Fruit fly (Drosophila melanogaster) whole organism, prepupa: ENCODE data around the gene jim.

Experiments
- CG10669 ChIP-seq: fragments of 200-800 bp; sonication (Bioruptor generic); optimal IDR thresholded peaks from 3 replicates; lab custom pipeline; 2018; ENCODE audit warnings: missing biosample characterization, mild to moderate bottlenecking, missing genetic modification characterization, moderate library complexity
- CG11762 ChIP-seq: fragments of 200-800 bp; sonication (Bioruptor generic); optimal IDR thresholded peaks from 3 replicates; lab custom pipeline; 2016; ENCODE audit warnings: missing biosample characterization, missing genetic modification characterization; ENCODE audit not compliant: insufficient read depth
- CG15336 ChIP-seq: fragments of 200-800 bp; sonication (Bioruptor generic); IDR thresholded peaks from 2 replicates; pipeline ENCODE4 v1.3.6; 2022; ENCODE audit warnings: missing biosample characterization, missing genetic modification characterization
- CG16779 ChIP-seq: fragments of 200-800 bp; sonication (Bioruptor generic); optimal IDR thresholded peaks from 3 replicates; lab custom pipeline; 2017; ENCODE audit warnings: missing biosample characterization, mild to moderate bottlenecking, missing genetic modification characterization
- CG3032 ChIP-seq: fragments of 200-800 bp; optimal IDR thresholded peaks from 2 replicates; lab custom pipeline; 2019; ENCODE audit warnings: missing biosample characterization, mild to moderate bottlenecking, missing genetic modification characterization, moderate library complexity
- CG31627 ChIP-seq: fragments of 200-800 bp; sonication (Bioruptor generic); optimal IDR thresholded peaks from 3 replicates; lab custom pipeline; 2016; ENCODE audit warnings: missing biosample characterization, missing genetic modification characterization
- CG34406 ChIP-seq: fragments of 200-800 bp; sonication (Bioruptor generic); optimal IDR thresholded peaks from 3 replicates; lab custom pipeline; 2016; ENCODE audit warnings: missing biosample characterization, missing genetic modification characterization
- CG4318 ChIP-seq: fragments of 200-800 bp; sonication (Bioruptor generic); optimal IDR thresholded peaks from 3 replicates; lab custom pipeline; 2017; ENCODE audit warnings: missing biosample characterization, mild to moderate bottlenecking, missing genetic modification characterization
- CG6163 ChIP-seq: fragments of 200-800 bp; sonication (Bioruptor generic); IDR thresholded peaks from 3 replicates; pipeline ENCODE4 v1.3.6; 2022; ENCODE audit warnings: missing biosample characterization, missing genetic modification characterization
- CG6276 ChIP-seq: fragments of 200-800 bp; sonication (Bioruptor generic); optimal IDR thresholded peaks from 2 replicates; lab custom pipeline; 2017; ENCODE audit warnings: missing biosample characterization, mild to moderate bottlenecking, missing genetic modification characterization
- CG6792 ChIP-seq: fragments of 200-800 bp; sonication (Bioruptor generic); optimal IDR thresholded peaks from 3 replicates; lab custom pipeline; 2016; ENCODE audit warnings: missing biosample characterization, missing genetic modification characterization
- CG6808 ChIP-seq: fragments of 200-800 bp; sonication (Bioruptor generic); optimal IDR thresholded peaks from 3 replicates; lab custom pipeline; 2017; ENCODE audit warnings: missing biosample characterization, missing genetic modification characterization, mild to moderate bottlenecking, moderate library complexity, missing genetic modification reagents
- CG6854 ChIP-seq: fragments of 200-800 bp; sonication (Bioruptor generic); optimal IDR thresholded peaks from 2 replicates; lab custom pipeline; 2017; ENCODE audit warnings: missing biosample characterization, mild to moderate bottlenecking, missing genetic modification characterization
- CG7368 ChIP-seq: fragments of 200-800 bp; sonication (Bioruptor generic); optimal IDR thresholded peaks from 3 replicates; lab custom pipeline; 2016; ENCODE audit warnings: missing biosample characterization, missing genetic modification characterization
- CG8119 ChIP-seq: fragments of 200-800 bp; sonication (Bioruptor generic); IDR thresholded peaks from 3 replicates; pipeline ENCODE4 v1.3.6; 2022; ENCODE audit warnings: missing biosample characterization, missing genetic modification characterization
- CG8319 ChIP-seq: fragments of 200-800 bp; sonication (Bioruptor generic); optimal IDR thresholded peaks from 3 replicates; lab custom pipeline; 2016; ENCODE audit warnings: missing biosample characterization, missing genetic modification characterization
- CG8632 ChIP-seq: fragments of 200-800 bp; sonication (Bioruptor generic); optimal IDR thresholded peaks from 3 replicates; lab custom pipeline; 2016; ENCODE audit warnings: missing biosample characterization, missing genetic modification characterization
- CG9139 ChIP-seq: fragments of 200-800 bp; sonication (Bioruptor generic); optimal IDR thresholded peaks from 3 replicates; lab custom pipeline; 2017; ENCODE audit warnings: missing biosample characterization, mild to moderate bottlenecking, missing genetic modification characterization
- Eip75B ChIP-seq: fragments of 200-800 bp; sonication (Bioruptor generic); optimal IDR thresholded peaks from 3 replicates; lab custom pipeline; 2016; ENCODE audit warnings: missing biosample characterization, missing genetic modification characterization
- Eip78C ChIP-seq: fragments of 200-800 bp; sonication (Bioruptor generic); peaks from one replicate; lab custom pipeline; 2016; ENCODE audit warnings: missing biosample characterization, missing genetic modification characterization
- Eip93F ChIP-seq: fragments of 200-800 bp; sonication (Bioruptor generic); optimal IDR thresholded peaks from 2 replicates; lab custom pipeline; 2016; ENCODE audit warnings: missing biosample characterization, mild to moderate bottlenecking, missing genetic modification characterization
- Ets21C ChIP-seq: fragments of 200-800 bp; sonication (Bioruptor generic); optimal IDR thresholded peaks from 3 replicates; lab custom pipeline; 2016; ENCODE audit warnings: missing biosample characterization, missing genetic modification characterization
- Ets96B ChIP-seq: fragments of 200-800 bp; optimal IDR thresholded peaks from 2 replicates; lab custom pipeline; 2019; ENCODE audit warnings: missing biosample characterization, mild to moderate bottlenecking, missing genetic modification characterization, moderate library complexity
- Hr38 ChIP-seq: sonication (Bioruptor generic); optimal IDR thresholded peaks from 2 replicates; lab custom pipeline; 2016; ENCODE audit warnings: missing biosample characterization, missing genetic modification characterization
- Hr39 ChIP-seq: fragments of 200-800 bp; sonication (Bioruptor generic); optimal IDR thresholded peaks from 2 replicates; lab custom pipeline; 2016; ENCODE audit warnings: missing biosample characterization, missing genetic modification characterization
- Hr4 ChIP-seq: fragments of 200-800 bp; sonication (Bioruptor generic); optimal IDR thresholded peaks from 3 replicates; lab custom pipeline; 2016; ENCODE audit warnings: missing biosample characterization, missing genetic modification characterization
- OdsH ChIP-seq: fragments of 200-800 bp; sonication (Bioruptor generic); optimal IDR thresholded peaks from 3 replicates; lab custom pipeline; 2016; ENCODE audit warnings: missing biosample characterization, missing genetic modification characterization
- Smox ChIP-seq: fragments of 200-800 bp; sonication (Bioruptor generic); optimal IDR thresholded peaks from 3 replicates; lab custom pipeline; 2016; ENCODE audit warnings: missing biosample characterization, missing genetic modification characterization
- Sox14 ChIP-seq: fragments of 200-800 bp; sonication (Bioruptor generic); optimal IDR thresholded peaks from 3 replicates; lab custom pipeline; 2016; ENCODE audit warnings: missing biosample characterization, missing genetic modification characterization
- acj6 ChIP-seq: fragments of 200-800 bp; sonication (Bioruptor generic); optimal IDR thresholded peaks from 3 replicates; lab custom pipeline; 2016; ENCODE audit warnings: missing biosample characterization, missing genetic modification characterization
- dac ChIP-seq: fragments of 200-800 bp; sonication (Bioruptor generic); optimal IDR thresholded peaks from 2 replicates; lab custom pipeline; 2017; ENCODE audit warnings: missing biosample characterization, mild to moderate bottlenecking, missing genetic modification characterization
- dsx ChIP-seq: fragments of 200-800 bp; optimal IDR thresholded peaks from 3 replicates; lab custom pipeline; 2019; ENCODE audit warnings: missing biosample characterization, mild to moderate bottlenecking, missing genetic modification characterization, moderate library complexity; ENCODE audit not compliant: poor library complexity, severe bottlenecking
- esn ChIP-seq: fragments of 200-800 bp; sonication (Bioruptor generic); optimal IDR thresholded peaks from 2 replicates; lab custom pipeline; 2016; ENCODE audit warnings: missing biosample characterization, mild to moderate bottlenecking, missing genetic modification characterization, moderate library complexity
- fd85E ChIP-seq: fragments of 200-800 bp; sonication (Bioruptor generic); optimal IDR thresholded peaks from 3 replicates; lab custom pipeline; 2016; ENCODE audit warnings: missing biosample characterization, missing genetic modification characterization
- net ChIP-seq: fragments of 200-800 bp; sonication (Bioruptor generic); optimal IDR thresholded peaks from 3 replicates; lab custom pipeline; 2016; ENCODE audit warnings: missing biosample characterization, missing genetic modification characterization
- pdm3 ChIP-seq: fragments of 200-800 bp; sonication (Bioruptor generic); optimal IDR thresholded peaks from 3 replicates; lab custom pipeline; 2016; ENCODE audit warnings: missing biosample characterization, missing genetic modification characterization
- salr ChIP-seq, 2 experiments: fragments of 200-800 bp; sonication (Bioruptor generic); optimal IDR thresholded peaks; 3 replicates each; lab custom pipeline; 2016 to 2018; ENCODE audit warnings: missing biosample characterization in 2 of 2, missing genetic modification characterization in 2 of 2, mild to moderate bottlenecking in 1 of 2
- svp ChIP-seq: fragments of 200-800 bp; sonication (Bioruptor generic); peaks from one replicate; lab custom pipeline; 2016; ENCODE audit warnings: missing biosample characterization, missing genetic modification characterization
- topi ChIP-seq: fragments of 200-800 bp; sonication (Bioruptor generic); optimal IDR thresholded peaks from 3 replicates; lab custom pipeline; 2016; ENCODE audit warnings: missing biosample characterization, missing genetic modification characterization
- vri ChIP-seq: fragments of 200-800 bp; sonication (Bioruptor generic); optimal IDR thresholded peaks from 3 replicates; lab custom pipeline; 2016; ENCODE audit warnings: missing biosample characterization, mild to moderate bottlenecking, missing genetic modification characterization

Gene jim

dm6 chr3L:22863367-22864078 lies 28.5 kb upstream of the jim start, which contains the start of gene CG33169 (continued):
- TF ChIP-seq vri (GFP tag; lab: Kevin White, UChicago) (peak; percentile 81), topi (GFP tag; lab: Kevin White, UChicago) (peak; percentile 65), CG11762 (GFP tag; lab: Kevin White, UChicago) (no peak), Hr38 (GFP tag; lab: Kevin White, UChicago) (no peak), CG8319 (peak; percentile 50), CG6792 (GFP tag; lab: Kevin White, UChicago) (peak; percentile 48), pdm3 (GFP tag; lab: Kevin White, UChicago) (peak; percentile 57), dsx (peak; percentile 61), CG8119 (GFP tag; lab: Robert Waterston, UW) (no peak), CG7368 (peak; percentile 37), CG16779 (tag; lab: Kevin White, UChicago) (no peak), Eip93F (GFP tag; lab: Kevin White, UChicago) (no peak), salr (GFP tag; optimal IDR thresholded peaks at IDR 0.05; lab: Kevin White, UChicago) (peak in 1 of 2 experiments; percentile 63), Eip75B (GFP tag; lab: Kevin White, UChicago) (peak; percentile 92), Ets21C (GFP tag; lab: Kevin White, UChicago) (peak; percentile 44), CG6808 (GFP tag; lab: Kevin White, UChicago) (no peak), Smox (GFP tag; lab: Kevin White, UChicago) (peak; percentile 36), CG6163 (peak; percentile 73), dac (GFP tag; lab: Kevin White, UChicago) (peak; percentile 18), CG4318 (GFP tag; lab: Kevin White, UChicago) (no peak), OdsH (GFP tag; lab: Kevin White, UChicago) (peak; percentile 53), fd85E (GFP tag; lab: Kevin White, UChicago) (no peak), Hr4 (no peak), Eip78C (peak; percentile 70), CG6276 (no peak), CG31627 (GFP tag; lab: Kevin White, UChicago) (peak; percentile 85), Sox14 (GFP tag; lab: Kevin White, UChicago) (peak; percentile 77), CG9139 (GFP tag; lab: Kevin White, UChicago) (no peak), CG10669 (GFP tag; lab: Kevin White, UChicago) (peak; percentile 26), CG15336 (GFP tag; lab: Robert Waterston, UW) (no peak), esn (GFP tag; lab: Kevin White, UChicago) (peak; percentile 74)

- TF ChIP-seq CG6854 (GFP tag; lab: Kevin White, UChicago) (no peak), salr (GFP tag; optimal IDR thresholded peaks at IDR 0.05; lab: Kevin White, UChicago) (no peak), CG8632 (GFP tag; lab: Kevin White, UChicago) (no peak), Hr39 (GFP tag; lab: Kevin White, UChicago) (no peak), Smox (GFP tag; lab: Kevin White, UChicago) (no peak), svp (no peak), CG34406 (no peak), CG6276 (no peak), acj6 (GFP tag; lab: Kevin White, UChicago) (no peak), CG16779 (tag; lab: Kevin White, UChicago) (no peak), CG15336 (GFP tag; lab: Robert Waterston, UW) (no peak), Ets96B (no peak), CG3032 (tag; lab: Kevin White, UChicago) (no peak), Hr4 (no peak), net (GFP tag; lab: Kevin White, UChicago) (no peak)
Measured at dm6 chr3L:22860487-22860886, 25.5 kb upstream of the jim start, which contains the start of gene CG13239. TSS of gene CG13239 (plus strand) at chr3L:22860787.
